Worm (Caenorhabditis elegans) whole organism, L4 larva: ENCODE data around the gene F54B11.8.

Experiments used
- F10B5.3 ChIP-seq: sonication (generic microtip); optimal IDR thresholded peaks from 2 replicates; lab custom pipeline; 2016; ENCODE audit warnings: mild to moderate bottlenecking, missing genetic modification characterization, missing compliant biosample characterization
- F49E8.2 ChIP-seq: sonication (generic microtip); optimal IDR thresholded peaks from 2 replicates; lab custom pipeline; 2016; ENCODE audit warnings: missing compliant biosample characterization, mild to moderate bottlenecking, missing genetic modification characterization, borderline replicate concordance
- Y105C5A.15 ChIP-seq: fragments of 200-800 bp; sonication (Bioruptor generic); IDR thresholded peaks from 2 replicates; pipeline ENCODE4 v1.3.6; 2022; ENCODE audit warnings: missing genetic modification characterization, missing compliant biosample characterization
- Y5F2A.4 ChIP-seq: fragments of 200-800 bp; sonication (Bioruptor generic); optimal IDR thresholded peaks from 2 replicates; lab custom pipeline; 2018; ENCODE audit warnings: mild to moderate bottlenecking, missing genetic modification characterization, missing compliant biosample characterization
- ZK337.2 ChIP-seq: fragments of 200-800 bp; sonication (Bioruptor generic); IDR thresholded peaks from 2 replicates; pipeline ENCODE4 v1.3.6; 2022; ENCODE audit warnings: missing genetic modification reagents, missing genetic modification characterization, missing compliant biosample characterization
- ama-1 ChIP-seq: fragments of 150-350 bp; optimal IDR thresholded peaks from 2 replicates; lab custom pipeline; 2014; ENCODE audit warnings: inconsistent platforms, mixed read lengths
- attf-4 ChIP-seq: sonication (generic microtip); optimal IDR thresholded peaks from 3 replicates; lab custom pipeline; 2017; ENCODE audit warnings: missing biosample characterization, missing genetic modification characterization
- ceh-20 ChIP-seq: fragments of 200-800 bp; sonication (Bioruptor generic); IDR thresholded peaks from 2 replicates; pipeline ENCODE4 v1.3.6; 2022; ENCODE audit warnings: missing genetic modification reagents, missing genetic modification characterization, missing compliant biosample characterization
- ceh-62 ChIP-seq: sonication (generic microtip); optimal IDR thresholded peaks from 2 replicates; lab custom pipeline; 2017; ENCODE audit warnings: missing biosample characterization, missing genetic modification characterization
- cey-2 ChIP-seq: sonication (generic microtip); optimal IDR thresholded peaks from 3 replicates; lab custom pipeline; 2017; ENCODE audit warnings: missing genetic modification characterization, mild to moderate bottlenecking, missing compliant biosample characterization, antibody characterized with exemption, borderline replicate concordance; ENCODE audit not compliant: insufficient read depth
- ctbp-1 ChIP-seq: fragments of 200-800 bp; sonication (Bioruptor generic); IDR thresholded peaks from 2 replicates; pipeline ENCODE4 v1.3.6; 2022; ENCODE audit warnings: missing genetic modification reagents, missing genetic modification characterization, missing compliant biosample characterization
- daf-16 ChIP-seq, 3 experiments: sonication (generic microtip); optimal IDR thresholded peaks; 2 replicates each; lab custom pipeline; 2016 to 2017; ENCODE audit warnings: missing genetic modification characterization in 3 of 3, missing genetic modification reagents in 3 of 3, mild to moderate bottlenecking in 2 of 3, missing compliant biosample characterization in 2 of 3, missing biosample characterization in 1 of 3, moderate library complexity in 1 of 3
- daf-19 ChIP-seq: fragments of 200-800 bp; sonication (Bioruptor generic); conservative IDR thresholded peaks from 2 replicates; pipeline ENCODE4 v1.3.6; 2022; ENCODE audit warnings: missing genetic modification characterization, missing compliant biosample characterization
- dmd-6 ChIP-seq: fragments of 200-800 bp; sonication (Bioruptor generic); IDR thresholded peaks from 2 replicates; pipeline ENCODE4 v1.3.6; 2022; ENCODE audit warnings: missing genetic modification reagents, missing genetic modification characterization, missing compliant biosample characterization
- dmd-8 ChIP-seq: fragments of 200-800 bp; sonication (Bioruptor generic); IDR thresholded peaks from 2 replicates; pipeline ENCODE4 v1.3.6; 2022; ENCODE audit warnings: missing genetic modification characterization, missing compliant biosample characterization
- hif-1 ChIP-seq, 2 experiments: sonication (generic microtip); optimal IDR thresholded peaks; 2 replicates each; lab custom pipeline; 2016 to 2017; ENCODE audit warnings: missing compliant biosample characterization in 2 of 2, missing genetic modification characterization in 2 of 2, missing genetic modification reagents in 2 of 2, missing genotype in 2 of 2, mild to moderate bottlenecking in 1 of 2
- hlh-11 ChIP-seq: fragments of 200-800 bp; sonication (Bioruptor generic); optimal IDR thresholded peaks from 2 replicates; lab custom pipeline; 2018; ENCODE audit warnings: mild to moderate bottlenecking, missing genetic modification characterization, missing compliant biosample characterization
- hmg-1.1 ChIP-seq: fragments of 200-800 bp; sonication (Bioruptor generic); IDR thresholded peaks from 2 replicates; pipeline ENCODE4 v1.3.6; 2022; ENCODE audit warnings: missing genetic modification reagents, missing genetic modification characterization, missing compliant biosample characterization
- lin-1 ChIP-seq: fragments of 200-800 bp; sonication (Bioruptor generic); IDR thresholded peaks from 2 replicates; pipeline ENCODE4 v1.3.6; 2022; ENCODE audit warnings: missing genetic modification reagents, missing genetic modification characterization, missing compliant biosample characterization
- lin-38 ChIP-seq: fragments of 200-800 bp; sonication (Bioruptor generic); IDR thresholded peaks from 2 replicates; pipeline ENCODE4 v1.3.6; 2022; ENCODE audit warnings: missing genetic modification reagents, missing genetic modification characterization, missing compliant biosample characterization
- lin-39 ChIP-seq: fragments of 150-350 bp; optimal IDR thresholded peaks from 2 replicates; lab custom pipeline; 2014; ENCODE audit warnings: missing biosample characterization, missing genetic modification reagents, missing genetic modification characterization
- lir-3 ChIP-seq: sonication (generic microtip); optimal IDR thresholded peaks from 2 replicates; lab custom pipeline; 2016; ENCODE audit warnings: mild to moderate bottlenecking, missing genetic modification characterization, missing compliant biosample characterization
- lsy-2 ChIP-seq, 2 experiments: fragments of 150-350 bp in 1 of 2; sonication (generic microtip) in 1 of 2; optimal IDR thresholded peaks; 2 replicates each; lab custom pipeline; 2014 to 2017; ENCODE audit warnings: missing biosample characterization in 2 of 2, missing genetic modification characterization in 2 of 2
- mep-1 ChIP-seq: fragments of 150-350 bp; sonication (generic microtip); optimal IDR thresholded peaks from 3 replicates; lab custom pipeline; 2014; ENCODE audit warnings: missing biosample characterization, missing genetic modification characterization
- mes-2 ChIP-seq: sonication (generic microtip); optimal IDR thresholded peaks from 2 replicates; lab custom pipeline; 2016; ENCODE audit warnings: missing genotype, mild to moderate bottlenecking, missing genetic modification characterization, missing compliant biosample characterization; ENCODE audit not compliant: poor library complexity, severe bottlenecking
- nhr-10 ChIP-seq: fragments of 150-350 bp; optimal IDR thresholded peaks from 2 replicates; lab custom pipeline; 2014; ENCODE audit warnings: missing biosample characterization, missing genetic modification characterization
- nhr-102 ChIP-seq: sonication (generic microtip); optimal IDR thresholded peaks from 2 replicates; lab custom pipeline; 2016; ENCODE audit warnings: mild to moderate bottlenecking, missing genetic modification characterization, moderate library complexity, missing compliant biosample characterization
- nhr-42 ChIP-seq: fragments of 200-800 bp; sonication (Bioruptor generic); IDR thresholded peaks from 2 replicates; pipeline ENCODE4 v1.3.6; 2022; ENCODE audit warnings: missing genetic modification characterization, missing compliant biosample characterization
- nhr-48 ChIP-seq: sonication (generic microtip); optimal IDR thresholded peaks from 2 replicates; lab custom pipeline; 2016; ENCODE audit warnings: mild to moderate bottlenecking, missing genetic modification characterization, missing compliant biosample characterization
- pqm-1 ChIP-seq: sonication (generic microtip); optimal IDR thresholded peaks from 2 replicates; lab custom pipeline; 2017; ENCODE audit warnings: missing biosample characterization, missing genetic modification characterization
- rbr-2 ChIP-seq: sonication (generic microtip); optimal IDR thresholded peaks from 2 replicates; lab custom pipeline; 2016; ENCODE audit warnings: missing genotype, missing genetic modification characterization, missing compliant biosample characterization
- set-16 ChIP-seq: fragments of 200-800 bp; sonication (Bioruptor generic); IDR thresholded peaks from 2 replicates; pipeline ENCODE4 v1.3.6; 2022; ENCODE audit warnings: missing genetic modification reagents, missing genetic modification characterization, missing compliant biosample characterization
- tag-97 ChIP-seq: fragments of 200-800 bp; sonication (Bioruptor generic); IDR thresholded peaks from 2 replicates; pipeline ENCODE4 v1.3.6; 2022; ENCODE audit warnings: missing genetic modification characterization, missing compliant biosample characterization
- tra-1 ChIP-seq: fragments of 200-800 bp; sonication (Bioruptor generic); IDR thresholded peaks from 2 replicates; pipeline ENCODE4 v1.3.6; 2022; ENCODE audit warnings: missing genetic modification reagents, missing genetic modification characterization, missing compliant biosample characterization
- unc-39 ChIP-seq: sonication (generic microtip); optimal IDR thresholded peaks from 2 replicates; lab custom pipeline; 2017; ENCODE audit warnings: missing biosample characterization, missing genetic modification characterization
- unc-62 ChIP-seq, 3 experiments: fragments of 150-350 bp in 1 of 3; sonication (generic microtip); optimal IDR thresholded peaks in 2 of 3; peaks in 1 of 3; 1 replicate in 1 of 3; 2 replicates in 2 of 3; lab custom pipeline; 2014 to 2017; ENCODE audit warnings: missing biosample characterization in 3 of 3, missing genetic modification characterization in 3 of 3, missing genetic modification reagents in 3 of 3, missing genotype in 1 of 3
- zip-2 ChIP-seq: fragments of 150-350 bp; optimal IDR thresholded peaks from 2 replicates; lab custom pipeline; 2014; ENCODE audit warnings: missing biosample characterization, missing genetic modification characterization
- ztf-11 ChIP-seq: fragments of 150-350 bp; optimal IDR thresholded peaks from 2 replicates; lab custom pipeline; 2014; ENCODE audit warnings: missing biosample characterization, missing genetic modification characterization

Gene F54B11.8

ce11 chrX:13578483-13578882, 25.2 kb downstream of the F54B11.8 start, which contains the start of gene F54B11.11:
F54B11.11 (plus strand) TSS chrX:13578783.
- no peak for TF ChIP-seq rbr-2 (tag; lab: Kevin White, UChicago)

ce11 chrX:13574029-13574428, 29.7 kb downstream of the F54B11.8 start:
- TF ChIP-seq cey-2 (no peak), nhr-48 (tag; lab: Kevin White, UChicago) (no peak), hmg-1.1 (no peak), tag-97 (GFP tag; lab: Robert Waterston, UW) (no peak), lir-3 (tag; lab: Kevin White, UChicago) (no peak), ceh-20 (GFP tag; lab: Robert Waterston, UW) (no peak), F49E8.2 (tag; lab: Kevin White, UChicago) (no peak), dmd-6 (GFP tag; lab: Robert Waterston, UW) (no peak), attf-4 (tag; lab: Kevin White, UChicago) (no peak), F10B5.3 (tag; lab: Kevin White, UChicago) (no peak), nhr-10 (tag; lab: Kevin White, UChicago) (no peak), lsy-2 (tag; optimal IDR thresholded peaks at IDR 0.05; lab: Kevin White, UChicago) (no peak), ZK337.2 (no peak), hif-1 (tag; optimal IDR thresholded peaks at IDR 0.05; lab: Kevin White, UChicago) (no peak), mep-1 (tag; lab: Kevin White, UChicago) (no peak), lin-39 (tag; lab: Kevin White, UChicago) (no peak), rbr-2 (tag; lab: Kevin White, UChicago) (no peak), nhr-102 (no peak), nhr-42 (GFP tag; lab: Robert Waterston, UW) (no peak)

ce11 chrX:13569854-13570253, 33.9 kb downstream of the F54B11.8 start, which contains the start of gene R01E6.7:
R01E6.7 (minus strand) TSS chrX:13569954.
- TF ChIP-seq zip-2 (no peak), unc-62 (GFP tag; optimal IDR thresholded peaks at IDR 0.05 in 1 of 2; lab: Kevin White, UChicago) (no peak), unc-62 (tag; optimal IDR thresholded peaks at IDR 0.05; lab: Kevin White, UChicago) (no peak), ztf-11 (tag; lab: Kevin White, UChicago) (no peak), lin-38 (no peak), tra-1 (GFP tag; lab: Robert Waterston, UW) (no peak), pqm-1 (tag; lab: Kevin White, UChicago) (no peak), Y105C5A.15 (GFP tag; lab: Robert Waterston, UW) (no peak), ctbp-1 (GFP tag; lab: Robert Waterston, UW) (no peak), Y5F2A.4 (GFP tag; lab: Kevin White, UChicago) (no peak), lin-1 (no peak)

- no peak for TF ChIP-seq ceh-62 (tag; lab: Kevin White, UChicago)
Measured at ce11 chrX:13566436-13566835, 37.3 kb downstream of the F54B11.8 start, which contains the start of gene R01E6.2. R01E6.2 (minus strand) TSS chrX:13566536.

ce11 chrX:13561954-13562353, 41.8 kb downstream of the F54B11.8 start:
- no peak for TF ChIP-seq set-16 (GFP tag; lab: Robert Waterston, UW)
- TF ChIP-seq mes-2 (tag; lab: Kevin White, UChicago), result no peak
- no peak for TF ChIP-seq ztf-11 (tag; lab: Kevin White, UChicago)
- no peak for TF ChIP-seq dmd-8 (GFP tag; lab: Robert Waterston, UW)
- no peak for TF ChIP-seq tra-1 (GFP tag; lab: Robert Waterston, UW)
- TF ChIP-seq daf-16 (GFP tag; optimal IDR thresholded peaks at IDR 0.05; lab: Kevin White, UChicago), result no peak
- no peak for TF ChIP-seq daf-16 (tag; optimal IDR thresholded peaks at IDR 0.05; lab: Kevin White, UChicago)
- no peak for TF ChIP-seq ama-1
- no peak for TF ChIP-seq daf-19 (GFP tag; lab: Robert Waterston, UW)
- TF ChIP-seq unc-39 (tag; lab: Kevin White, UChicago), result no peak
- TF ChIP-seq hlh-11 (tag; lab: Kevin White, UChicago), result no peak
